Worm (Caenorhabditis elegans) whole organism, L1 larva: ENCODE results near the gene F42A10.5.

Experiments
- fkh-10 ChIP-seq: sonication (generic microtip); optimal IDR thresholded peaks from 2 replicates; lab custom pipeline; 2017; ENCODE audit warnings: missing biosample characterization, missing genetic modification reagents, missing genetic modification characterization
- lsy-2 ChIP-seq, 2 experiments: fragments of 150-350 bp; optimal IDR thresholded peaks; 2 replicates each; lab custom pipeline; 2014; ENCODE audit warnings: missing biosample characterization in 2 of 2, missing genetic modification characterization in 2 of 2
- nhr-11 ChIP-seq: fragments of 150-350 bp; optimal IDR thresholded peaks from 2 replicates; lab custom pipeline; 2014; ENCODE audit warnings: missing biosample characterization, missing genetic modification characterization
- nhr-12 ChIP-seq: sonication (generic microtip); optimal IDR thresholded peaks from 2 replicates; lab custom pipeline; 2017; ENCODE audit warnings: missing biosample characterization, missing genetic modification characterization
- nhr-77 ChIP-seq: fragments of 150-350 bp; optimal IDR thresholded peaks from 2 replicates; lab custom pipeline; 2014; ENCODE audit warnings: missing biosample characterization, missing genetic modification characterization
- pqm-1 ChIP-seq: sonication (generic microtip); optimal IDR thresholded peaks from 3 replicates; lab custom pipeline; 2017; ENCODE audit warnings: missing biosample characterization, missing genetic modification characterization
- rnt-1 ChIP-seq: sonication (generic microtip); optimal IDR thresholded peaks from 2 replicates; lab custom pipeline; 2016; ENCODE audit warnings: mild to moderate bottlenecking, missing genetic modification characterization, moderate library complexity, missing compliant biosample characterization

- TF ChIP-seq rnt-1 (tag; lab: Kevin White, UChicago) (no peak), nhr-11 (no peak), fkh-10 (GFP tag; lab: Kevin White, UChicago) (no peak), nhr-12 (tag; lab: Kevin White, UChicago) (no peak), nhr-77 (tag; lab: Kevin White, UChicago) (no peak), lsy-2 (tag; optimal IDR thresholded peaks at IDR 0.05; lab: Kevin White, UChicago) (no peak), pqm-1 (tag; lab: Kevin White, UChicago) (no peak)
Measured at ce11 chrIII:6147903-6148302, 25.4 kb downstream of the F42A10.5 start, which contains the start of gene Y42G9A.2.
